Worm (Caenorhabditis elegans) whole organism, L2 larva: ENCODE results near the gene T28D6.3.

Experiments used
- C34F6.9 ChIP-seq: fragments of 150-350 bp; optimal IDR thresholded peaks from 2 replicates; lab custom pipeline; 2014; ENCODE audit warnings: missing biosample characterization, missing genetic modification characterization
- F13H6.1 ChIP-seq: sonication (generic microtip); optimal IDR thresholded peaks from 2 replicates; lab custom pipeline; 2016; ENCODE audit warnings: missing genetic modification characterization, missing compliant biosample characterization
- R02D3.7 ChIP-seq: fragments of 150-350 bp; optimal IDR thresholded peaks from 2 replicates; lab custom pipeline; 2014; ENCODE audit warnings: missing biosample characterization, missing genetic modification characterization
- Y55F3AM.14 ChIP-seq: fragments of 200-800 bp; sonication (Bioruptor generic); optimal IDR thresholded peaks from 2 replicates; lab custom pipeline; 2018; ENCODE audit warnings: mild to moderate bottlenecking, missing genetic modification characterization, missing compliant biosample characterization
- ZK546.5 ChIP-seq: sonication (generic microtip); optimal IDR thresholded peaks from 2 replicates; lab custom pipeline; 2017; ENCODE audit warnings: missing biosample characterization, missing genetic modification characterization
- alr-1 ChIP-seq: fragments of 150-350 bp; optimal IDR thresholded peaks from 2 replicates; lab custom pipeline; 2014; ENCODE audit warnings: missing biosample characterization, missing genetic modification characterization
- aly-2 ChIP-seq: fragments of 150-350 bp; optimal IDR thresholded peaks from 2 replicates; lab custom pipeline; 2014; ENCODE audit warnings: missing biosample characterization, missing genetic modification characterization
- ama-1 ChIP-seq: fragments of 150-350 bp; optimal IDR thresholded peaks from 2 replicates; lab custom pipeline; 2018; ENCODE audit warnings: inconsistent platforms
- blmp-1 ChIP-seq: sonication (generic microtip); optimal IDR thresholded peaks from 2 replicates; lab custom pipeline; 2017; ENCODE audit warnings: missing genetic modification characterization, mild to moderate bottlenecking, missing compliant biosample characterization, antibody characterized with exemption, moderate library complexity; ENCODE audit not compliant: insufficient read depth
- ceh-16 ChIP-seq: fragments of 150-350 bp; optimal IDR thresholded peaks from 2 replicates; lab custom pipeline; 2014; ENCODE audit warnings: missing biosample characterization, missing genetic modification characterization
- ceh-82 ChIP-seq: fragments of 150-350 bp; optimal IDR thresholded peaks from 2 replicates; lab custom pipeline; 2014; ENCODE audit warnings: missing biosample characterization, missing genetic modification characterization
- crh-2 ChIP-seq: sonication (generic microtip); optimal IDR thresholded peaks from 2 replicates; lab custom pipeline; 2017; ENCODE audit warnings: missing biosample characterization, missing genetic modification characterization
- dmd-4 ChIP-seq: sonication (generic microtip); optimal IDR thresholded peaks from 2 replicates; lab custom pipeline; 2017; ENCODE audit warnings: missing biosample characterization, missing genetic modification characterization
- egl-27 ChIP-seq: sonication (generic microtip); optimal IDR thresholded peaks from 3 replicates; lab custom pipeline; 2017; ENCODE audit warnings: missing biosample characterization, missing genetic modification reagents, missing genetic modification characterization
- elt-1 ChIP-seq: fragments of 150-350 bp; optimal IDR thresholded peaks from 2 replicates; lab custom pipeline; 2014; ENCODE audit warnings: missing biosample characterization, missing genetic modification characterization
- elt-3 ChIP-seq: sonication (generic microtip); optimal IDR thresholded peaks from 2 replicates; lab custom pipeline; 2017; ENCODE audit warnings: missing biosample characterization, missing genetic modification characterization
- fos-1 ChIP-seq: fragments of 150-350 bp; optimal IDR thresholded peaks from 2 replicates; lab custom pipeline; 2014; ENCODE audit warnings: missing biosample characterization, missing genetic modification characterization
- gmeb-1 ChIP-seq: fragments of 150-350 bp; optimal IDR thresholded peaks from 2 replicates; lab custom pipeline; 2014; ENCODE audit warnings: missing biosample characterization, missing genetic modification characterization
- lin-11 ChIP-seq: fragments of 150-350 bp; sonication (generic microtip); optimal IDR thresholded peaks from 2 replicates; lab custom pipeline; 2014; ENCODE audit warnings: missing biosample characterization, missing genetic modification characterization, inconsistent platforms, mixed read lengths
- lin-13 ChIP-seq: fragments of 150-350 bp; optimal IDR thresholded peaks from 2 replicates; lab custom pipeline; 2014; ENCODE audit warnings: missing biosample characterization, missing genetic modification reagents, missing genetic modification characterization
- lin-39 ChIP-seq: fragments of 150-350 bp; optimal IDR thresholded peaks from 2 replicates; lab custom pipeline; 2014; ENCODE audit warnings: missing biosample characterization, missing genetic modification reagents, missing genetic modification characterization
- lsy-2 ChIP-seq, 2 experiments: fragments of 150-350 bp in 1 of 2; sonication (generic microtip) in 1 of 2; optimal IDR thresholded peaks; 2 replicates each; lab custom pipeline; 2014 to 2017; ENCODE audit warnings: missing biosample characterization in 2 of 2, missing genetic modification characterization in 2 of 2
- mab-5 ChIP-seq: fragments of 150-350 bp; optimal IDR thresholded peaks from 2 replicates; lab custom pipeline; 2014; ENCODE audit warnings: missing biosample characterization, missing genetic modification characterization
- mdl-1 ChIP-seq, 2 experiments: fragments of 150-350 bp in 1 of 2; sonication (generic microtip) in 1 of 2; optimal IDR thresholded peaks; 2 replicates each; lab custom pipeline; 2017; ENCODE audit warnings: missing biosample characterization in 2 of 2, missing genetic modification characterization in 2 of 2
- nhr-10 ChIP-seq: sonication (generic microtip); optimal IDR thresholded peaks from 2 replicates; lab custom pipeline; 2017; ENCODE audit warnings: missing biosample characterization, missing genetic modification characterization
- nhr-11 ChIP-seq: fragments of 150-350 bp; optimal IDR thresholded peaks from 2 replicates; lab custom pipeline; 2014; ENCODE audit warnings: missing biosample characterization, missing genetic modification characterization
- nhr-12 ChIP-seq: fragments of 150-350 bp; optimal IDR thresholded peaks from 2 replicates; lab custom pipeline; 2014; ENCODE audit warnings: missing biosample characterization, missing genetic modification characterization
- nhr-129 ChIP-seq: fragments of 150-350 bp; optimal IDR thresholded peaks from 2 replicates; lab custom pipeline; 2014; ENCODE audit warnings: missing biosample characterization, missing genetic modification characterization
- nhr-21 ChIP-seq: fragments of 150-350 bp; optimal IDR thresholded peaks from 2 replicates; lab custom pipeline; 2014; ENCODE audit warnings: missing biosample characterization, missing genetic modification characterization
- nhr-23 ChIP-seq: fragments of 150-350 bp; optimal IDR thresholded peaks from 2 replicates; lab custom pipeline; 2014; ENCODE audit warnings: missing biosample characterization, missing genetic modification reagents, missing genetic modification characterization
- nhr-237 ChIP-seq: fragments of 150-350 bp; optimal IDR thresholded peaks from 2 replicates; lab custom pipeline; 2014; ENCODE audit warnings: missing biosample characterization, missing genetic modification characterization
- nhr-25 ChIP-seq: fragments of 150-350 bp; sonication (generic microtip); optimal IDR thresholded peaks from 3 replicates; lab custom pipeline; 2014; ENCODE audit warnings: missing biosample characterization, missing genetic modification characterization
- nhr-6 ChIP-seq: fragments of 150-350 bp; optimal IDR thresholded peaks from 2 replicates; lab custom pipeline; 2014; ENCODE audit warnings: missing biosample characterization, missing genetic modification characterization
- nhr-77 ChIP-seq: fragments of 150-350 bp; optimal IDR thresholded peaks from 2 replicates; lab custom pipeline; 2014; ENCODE audit warnings: missing biosample characterization, missing genetic modification characterization
- peb-1 ChIP-seq: fragments of 150-350 bp; optimal IDR thresholded peaks from 2 replicates; lab custom pipeline; 2014; ENCODE audit warnings: missing biosample characterization, missing genetic modification characterization
- sem-4 ChIP-seq: fragments of 150-350 bp; optimal IDR thresholded peaks from 2 replicates; lab custom pipeline; 2014; ENCODE audit warnings: missing biosample characterization, missing genetic modification reagents, missing genetic modification characterization
- skn-1 ChIP-seq: sonication (generic microtip); optimal IDR thresholded peaks from 2 replicates; lab custom pipeline; 2017; ENCODE audit warnings: missing biosample characterization, missing genetic modification characterization
- sma-3 ChIP-seq: sonication (generic microtip); optimal IDR thresholded peaks from 2 replicates; lab custom pipeline; 2016; ENCODE audit warnings: missing genetic modification reagents, missing genetic modification characterization, missing compliant biosample characterization
- sma-9 ChIP-seq, 2 experiments: fragments of 150-350 bp in 1 of 2; sonication (generic microtip) in 1 of 2; optimal IDR thresholded peaks; 2 replicates each; lab custom pipeline; 2014 to 2016; ENCODE audit warnings: missing genetic modification characterization in 2 of 2, mild to moderate bottlenecking in 1 of 2, missing biosample characterization in 1 of 2, missing compliant biosample characterization in 1 of 2, missing genetic modification reagents in 1 of 2, moderate library complexity in 1 of 2
- snpc-4 ChIP-seq: fragments of 150-350 bp; optimal IDR thresholded peaks from 2 replicates; lab custom pipeline; 2014; ENCODE audit warnings: missing biosample characterization, missing genetic modification characterization
- unc-39 ChIP-seq: fragments of 150-350 bp; optimal IDR thresholded peaks from 2 replicates; lab custom pipeline; 2014; ENCODE audit warnings: missing biosample characterization, missing genetic modification characterization
- unc-55 ChIP-seq: fragments of 150-350 bp; sonication (generic microtip); optimal IDR thresholded peaks from 3 replicates; lab custom pipeline; 2014; ENCODE audit warnings: missing biosample characterization, missing genetic modification reagents, missing genetic modification characterization
- unc-62 ChIP-seq: fragments of 150-350 bp; optimal IDR thresholded peaks from 2 replicates; lab custom pipeline; 2014; ENCODE audit warnings: missing biosample characterization, missing genetic modification reagents, missing genetic modification characterization
- zag-1 ChIP-seq: fragments of 150-350 bp; optimal IDR thresholded peaks from 2 replicates; lab custom pipeline; 2014; ENCODE audit warnings: missing biosample characterization, missing genetic modification characterization
- ztf-1 ChIP-seq: fragments of 200-800 bp; sonication (Bioruptor generic); conservative IDR thresholded peaks from 2 replicates; pipeline ENCODE4 v1.3.6; 2022; ENCODE audit warnings: missing genetic modification characterization, missing compliant biosample characterization
- ztf-11 ChIP-seq: sonication (generic microtip); optimal IDR thresholded peaks from 2 replicates; lab custom pipeline; 2017; ENCODE audit warnings: missing biosample characterization, missing genetic modification characterization
- ztf-4 ChIP-seq: fragments of 150-350 bp; optimal IDR thresholded peaks from 2 replicates; lab custom pipeline; 2014; ENCODE audit warnings: missing biosample characterization, missing genetic modification characterization

The T28D6.3 gene

ce11 chrIII:11371236-11371635, 4.7 kb downstream of the T28D6.3 start:
- no peak for TF ChIP-seq nhr-21 (tag; lab: Kevin White, UChicago)
- TF ChIP-seq gmeb-1 (tag; lab: Kevin White, UChicago), result peak; percentile 4
- TF ChIP-seq sma-3 (GFP tag; lab: Kevin White, UChicago), result peak; percentile 50
- TF ChIP-seq Y55F3AM.14 (GFP tag; lab: Kevin White, UChicago), result peak; percentile 48
- TF ChIP-seq nhr-129, result peak; percentile 75
- TF ChIP-seq elt-3, result no peak
- no peak for TF ChIP-seq alr-1
- TF ChIP-seq peb-1 (tag; lab: Kevin White, UChicago), result no peak
- TF ChIP-seq unc-39, result no peak
- TF ChIP-seq ceh-82 (tag; lab: Kevin White, UChicago), result no peak
- peak; percentile 56 for TF ChIP-seq sma-9 (GFP tag; optimal IDR thresholded peaks at IDR 0.05; lab: Kevin White, UChicago)
- no peak for TF ChIP-seq sma-9 (tag; optimal IDR thresholded peaks at IDR 0.05; lab: Kevin White, UChicago)
- TF ChIP-seq nhr-237 (tag; lab: Kevin White, UChicago), result no peak
- TF ChIP-seq nhr-25 (tag; lab: Kevin White, UChicago), result no peak
- TF ChIP-seq zag-1 (tag; lab: Kevin White, UChicago), result peak; percentile 20
- TF ChIP-seq F13H6.1 (tag; lab: Kevin White, UChicago), result peak; percentile 41
- peak; percentile 38 for TF ChIP-seq lin-11
- TF ChIP-seq lsy-2 (tag; optimal IDR thresholded peaks at IDR 0.05; lab: Kevin White, UChicago), result peak in 1 of 2 experiments; percentile 34
- TF ChIP-seq fos-1 (tag; lab: Kevin White, UChicago), result peak; percentile 21
- no peak for TF ChIP-seq unc-62 (GFP tag; lab: Kevin White, UChicago)
- TF ChIP-seq nhr-12 (tag; lab: Kevin White, UChicago), result no peak
- TF ChIP-seq nhr-10 (tag; lab: Kevin White, UChicago), result no peak
- TF ChIP-seq ZK546.5 (tag; lab: Kevin White, UChicago), result no peak
- no peak for TF ChIP-seq elt-1
- 0 out of 2 replicates have a peak, but pooled peaks have one; percentile 64 for TF ChIP-seq ztf-1 (GFP tag; lab: Robert Waterston, UW)
- TF ChIP-seq dmd-4 (tag; lab: Kevin White, UChicago), result no peak
- no peak for TF ChIP-seq ceh-16 (tag; lab: Kevin White, UChicago)
- peak; percentile 44 for TF ChIP-seq snpc-4 (tag; lab: Kevin White, UChicago)
- peak; percentile 29 for TF ChIP-seq crh-2 (tag; lab: Kevin White, UChicago)
- no peak for TF ChIP-seq ama-1 (lab: Kevin White, UChicago)
- TF ChIP-seq sem-4, result no peak
- TF ChIP-seq C34F6.9 (tag; lab: Kevin White, UChicago), result peak; percentile 21
- TF ChIP-seq nhr-11 (tag; lab: Kevin White, UChicago), result no peak
- peak; percentile 59 for TF ChIP-seq unc-55
- no peak for TF ChIP-seq skn-1
- no peak for TF ChIP-seq mab-5 (tag; lab: Kevin White, UChicago)
- TF ChIP-seq ztf-4 (tag; lab: Kevin White, UChicago), result no peak
- no peak for TF ChIP-seq aly-2 (tag; lab: Kevin White, UChicago)
- no peak for TF ChIP-seq nhr-77 (tag; lab: Kevin White, UChicago)
- TF ChIP-seq R02D3.7 (tag; lab: Kevin White, UChicago), result no peak
- TF ChIP-seq egl-27 (tag; lab: Kevin White, UChicago), result peak; percentile 30
- no peak for TF ChIP-seq lin-13
- peak in 1 of 2 experiments; percentile 14 for TF ChIP-seq mdl-1 (tag; optimal IDR thresholded peaks at IDR 0.05; lab: Kevin White, UChicago)
- no peak for TF ChIP-seq blmp-1 (tag; lab: Kevin White, UChicago)
- no peak for TF ChIP-seq nhr-23 (tag; lab: Kevin White, UChicago)
- no peak for TF ChIP-seq lin-39 (tag; lab: Kevin White, UChicago)
- TF ChIP-seq nhr-6 (tag; lab: Kevin White, UChicago), result no peak
- TF ChIP-seq ztf-11 (tag; lab: Kevin White, UChicago), result no peak
